Fruit fly (Drosophila melanogaster) S2 (cell line): Measurements from ENCODE around the gene COX6CL.

Experiments used
- CG8478 ChIP-seq: fragments of >200 bp; optimal IDR thresholded peaks from 2 replicates; lab custom pipeline; 2018
- CTCF ChIP-seq, 2 experiments: fragments of >200 bp; optimal IDR thresholded peaks; 2 replicates each; lab custom pipeline; 2018

DNA sequence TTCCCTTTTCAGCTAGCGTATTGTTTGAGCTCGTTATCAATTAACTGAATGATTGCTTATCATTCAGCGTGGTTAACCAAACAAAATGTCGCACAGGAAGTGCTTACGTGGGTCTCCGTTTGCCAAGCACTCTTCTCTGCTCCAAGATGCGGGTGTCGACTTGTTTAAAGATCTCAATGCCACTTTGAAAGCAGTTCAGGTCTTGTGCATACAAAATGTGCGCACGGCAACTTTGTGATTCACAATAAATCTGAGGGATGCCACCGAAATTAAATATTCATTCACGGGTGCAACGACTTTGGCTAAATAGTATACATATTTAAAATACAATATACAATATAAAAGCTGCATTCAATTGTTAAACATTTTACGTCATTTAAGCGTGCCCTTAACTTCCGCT, 46.0 kb downstream of the COX6CL start:
- TF ChIP-seq CTCF (optimal IDR thresholded peaks at IDR 0.05; lab: Kevin White, UChicago) (no peak), CG8478 (no peak)
